Worm (Caenorhabditis elegans) whole organism, late embryonic: ENCODE results near the gene fre-1.

Experiments used
- C08G9.2 ChIP-seq: sonication (generic microtip); optimal IDR thresholded peaks from 2 replicates; lab custom pipeline; 2016; ENCODE audit warnings: mild to moderate bottlenecking, missing genetic modification characterization, moderate library complexity, missing compliant biosample characterization
- F13H6.1 ChIP-seq: sonication (generic microtip); optimal IDR thresholded peaks from 2 replicates; lab custom pipeline; 2016; ENCODE audit warnings: missing genetic modification characterization, missing compliant biosample characterization
- K02D7.2 ChIP-seq: sonication (generic microtip); optimal IDR thresholded peaks from 2 replicates; lab custom pipeline; 2017; ENCODE audit warnings: mild to moderate bottlenecking, missing genetic modification characterization, missing compliant biosample characterization
- K09A11.1 ChIP-seq: sonication (generic microtip); optimal IDR thresholded peaks from 2 replicates; lab custom pipeline; 2017; ENCODE audit warnings: antibody characterized with exemption, mild to moderate bottlenecking, missing genetic modification characterization, missing compliant biosample characterization; ENCODE audit not compliant: insufficient read depth
- Y22D7AL.16 ChIP-seq: sonication (generic microtip); optimal IDR thresholded peaks from 2 replicates; lab custom pipeline; 2016; ENCODE audit warnings: missing genetic modification characterization, missing compliant biosample characterization
- ahr-1 ChIP-seq: sonication (generic microtip); optimal IDR thresholded peaks from 2 replicates; lab custom pipeline; 2016; ENCODE audit warnings: missing genetic modification characterization, missing compliant biosample characterization
- ama-1 ChIP-seq: fragments of 150-350 bp; optimal IDR thresholded peaks from 2 replicates; lab custom pipeline; 2014
- ceh-22 ChIP-seq: sonication (generic microtip); optimal IDR thresholded peaks from 2 replicates; lab custom pipeline; 2017; ENCODE audit warnings: missing biosample characterization, missing genetic modification characterization
- ceh-24 ChIP-seq: sonication (generic microtip); optimal IDR thresholded peaks from 2 replicates; lab custom pipeline; 2016; ENCODE audit warnings: mild to moderate bottlenecking, missing genetic modification characterization, missing compliant biosample characterization
- ceh-30 ChIP-seq: fragments of 150-350 bp; optimal IDR thresholded peaks from 2 replicates; lab custom pipeline; 2014; ENCODE audit warnings: missing biosample characterization, missing genetic modification characterization
- ceh-34 ChIP-seq: sonication (generic microtip); optimal IDR thresholded peaks from 2 replicates; lab custom pipeline; 2016; ENCODE audit warnings: mild to moderate bottlenecking, missing genetic modification characterization, missing compliant biosample characterization
- ceh-48 ChIP-seq: sonication (generic microtip); optimal IDR thresholded peaks from 2 replicates; lab custom pipeline; 2016; ENCODE audit warnings: missing genetic modification characterization, inconsistent platforms, missing compliant biosample characterization
- ceh-9 ChIP-seq: sonication (generic microtip); optimal IDR thresholded peaks from 2 replicates; lab custom pipeline; 2016; ENCODE audit warnings: mild to moderate bottlenecking, missing genetic modification characterization, inconsistent platforms, missing compliant biosample characterization
- che-1 ChIP-seq: sonication (generic microtip); optimal IDR thresholded peaks from 2 replicates; lab custom pipeline; 2016; ENCODE audit warnings: mild to moderate bottlenecking, missing genetic modification characterization, missing compliant biosample characterization
- dve-1 ChIP-seq: sonication (generic microtip); optimal IDR thresholded peaks from 2 replicates; lab custom pipeline; 2017; ENCODE audit warnings: antibody characterized with exemption, mild to moderate bottlenecking, missing genetic modification characterization, missing compliant biosample characterization
- ets-4 ChIP-seq: sonication (generic microtip); optimal IDR thresholded peaks from 2 replicates; lab custom pipeline; 2016; ENCODE audit warnings: missing genetic modification characterization, missing compliant biosample characterization
- fkh-6 ChIP-seq: sonication (generic microtip); optimal IDR thresholded peaks from 2 replicates; lab custom pipeline; 2016; ENCODE audit warnings: missing genetic modification characterization, missing compliant biosample characterization
- hlh-13 ChIP-seq: fragments of 200-800 bp; sonication (Bioruptor generic); optimal IDR thresholded peaks from 2 replicates; lab custom pipeline; 2018; ENCODE audit warnings: mild to moderate bottlenecking, missing genetic modification characterization, missing compliant biosample characterization
- hlh-15 ChIP-seq: sonication (generic microtip); optimal IDR thresholded peaks from 2 replicates; lab custom pipeline; 2016; ENCODE audit warnings: missing genetic modification characterization, missing compliant biosample characterization
- hlh-30 ChIP-seq: sonication (generic microtip); optimal IDR thresholded peaks from 2 replicates; lab custom pipeline; 2017; ENCODE audit warnings: antibody characterized with exemption, missing genetic modification characterization, missing compliant biosample characterization; ENCODE audit not compliant: insufficient read depth
- hlh-6 ChIP-seq: sonication (generic microtip); optimal IDR thresholded peaks from 2 replicates; lab custom pipeline; 2016; ENCODE audit warnings: missing genotype, missing genetic modification characterization, missing compliant biosample characterization
- hlh-8 ChIP-seq: sonication (generic microtip); optimal IDR thresholded peaks from 2 replicates; lab custom pipeline; 2016; ENCODE audit warnings: missing genotype, missing genetic modification characterization, missing compliant biosample characterization
- lim-6 ChIP-seq: sonication (generic microtip); optimal IDR thresholded peaks from 2 replicates; lab custom pipeline; 2016; ENCODE audit warnings: missing genetic modification characterization, missing compliant biosample characterization
- nfya-1 ChIP-seq: sonication (generic microtip); optimal IDR thresholded peaks from 2 replicates; lab custom pipeline; 2017; ENCODE audit warnings: missing genetic modification characterization, mild to moderate bottlenecking, missing compliant biosample characterization, antibody characterized with exemption, moderate library complexity
- nhr-11 ChIP-seq: fragments of 150-350 bp; optimal IDR thresholded peaks from 2 replicates; lab custom pipeline; 2014; ENCODE audit warnings: missing biosample characterization, missing genetic modification characterization
- nhr-232 ChIP-seq: sonication (generic microtip); optimal IDR thresholded peaks from 2 replicates; lab custom pipeline; 2016; ENCODE audit warnings: missing genetic modification characterization, missing compliant biosample characterization
- pag-3 ChIP-seq: sonication (generic microtip); optimal IDR thresholded peaks from 2 replicates; lab custom pipeline; 2016; ENCODE audit warnings: missing compliant biosample characterization, missing genetic modification characterization, borderline replicate concordance
- pha-2 ChIP-seq: sonication (generic microtip); optimal IDR thresholded peaks from 2 replicates; lab custom pipeline; 2017; ENCODE audit warnings: mild to moderate bottlenecking, missing genetic modification characterization, missing compliant biosample characterization
- pha-4 ChIP-seq: fragments of 150-350 bp; optimal IDR thresholded peaks from 2 replicates; lab custom pipeline; 2018; ENCODE audit warnings: missing biosample characterization, missing genetic modification reagents, missing genetic modification characterization
- pros-1 ChIP-seq: fragments of 150-350 bp; optimal IDR thresholded peaks from 2 replicates; lab custom pipeline; 2014; ENCODE audit warnings: missing biosample characterization, missing genetic modification reagents, missing genetic modification characterization
- sdc-2 ChIP-seq: sonication (generic microtip); optimal IDR thresholded peaks from 2 replicates; lab custom pipeline; 2016; ENCODE audit warnings: missing genotype, missing genetic modification characterization, missing compliant biosample characterization
- sox-4 ChIP-seq: sonication (generic microtip); optimal IDR thresholded peaks from 2 replicates; lab custom pipeline; 2017; ENCODE audit warnings: mild to moderate bottlenecking, missing genetic modification characterization, inconsistent platforms, missing compliant biosample characterization
- syd-9 ChIP-seq: sonication (generic microtip); optimal IDR thresholded peaks from 2 replicates; lab custom pipeline; 2016; ENCODE audit warnings: mild to moderate bottlenecking, missing genetic modification characterization, moderate library complexity, missing compliant biosample characterization
- tbx-2 ChIP-seq: sonication (generic microtip); optimal IDR thresholded peaks from 2 replicates; lab custom pipeline; 2016; ENCODE audit warnings: missing genetic modification characterization, missing compliant biosample characterization
- ttx-3 ChIP-seq: sonication (generic microtip); optimal IDR thresholded peaks from 2 replicates; lab custom pipeline; 2016; ENCODE audit warnings: missing genetic modification reagents, missing genetic modification characterization, missing compliant biosample characterization
- unc-42 ChIP-seq: sonication (generic microtip); optimal IDR thresholded peaks from 2 replicates; lab custom pipeline; 2016; ENCODE audit warnings: missing genotype, missing genetic modification characterization, missing compliant biosample characterization
- unc-55 ChIP-seq: sonication (generic microtip); optimal IDR thresholded peaks from 2 replicates; lab custom pipeline; 2017; ENCODE audit warnings: missing biosample characterization, missing genetic modification reagents, missing genetic modification characterization
- unc-86 ChIP-seq: sonication (generic microtip); optimal IDR thresholded peaks from 2 replicates; lab custom pipeline; 2016; ENCODE audit warnings: missing genetic modification characterization, missing compliant biosample characterization
- ztf-16 ChIP-seq: sonication (generic microtip); optimal IDR thresholded peaks from 2 replicates; lab custom pipeline; 2017; ENCODE audit warnings: missing genetic modification characterization, missing compliant biosample characterization

The fre-1 gene

ce11 chrV:20127543-20127942 is 40.0 kb upstream of the fre-1 start:
- no peak for TF ChIP-seq fkh-6 (tag; lab: Kevin White, UChicago)
- no peak for TF ChIP-seq hlh-15 (tag; lab: Kevin White, UChicago)
- no peak for TF ChIP-seq sdc-2
- TF ChIP-seq sox-4 (tag; lab: Kevin White, UChicago): no peak
- no peak for TF ChIP-seq che-1 (tag; lab: Kevin White, UChicago)
- TF ChIP-seq nhr-11 (tag; lab: Kevin White, UChicago): no peak
- no peak for TF ChIP-seq F13H6.1 (tag; lab: Kevin White, UChicago)
- no peak for TF ChIP-seq ztf-16 (tag; lab: Kevin White, UChicago)
- TF ChIP-seq syd-9 (tag; lab: Kevin White, UChicago): no peak
- TF ChIP-seq hlh-8 (tag; lab: Kevin White, UChicago): no peak
- no peak for TF ChIP-seq pros-1 (tag; lab: Kevin White, UChicago)
- no peak for TF ChIP-seq hlh-6 (tag; lab: Kevin White, UChicago)

- TF ChIP-seq C08G9.2 (no peak), lim-6 (tag; lab: Kevin White, UChicago) (no peak), Y22D7AL.16 (tag; lab: Kevin White, UChicago) (no peak), ets-4 (tag; lab: Kevin White, UChicago) (no peak), pha-2 (tag; lab: Kevin White, UChicago) (no peak), unc-86 (tag; lab: Kevin White, UChicago) (no peak), sox-4 (tag; lab: Kevin White, UChicago) (no peak), hlh-6 (tag; lab: Kevin White, UChicago) (no peak), nfya-1 (tag; lab: Kevin White, UChicago) (no peak), ceh-48 (tag; lab: Kevin White, UChicago) (no peak), ztf-16 (tag; lab: Kevin White, UChicago) (no peak), K09A11.1 (tag; lab: Kevin White, UChicago) (no peak), che-1 (tag; lab: Kevin White, UChicago) (no peak), ttx-3 (tag; lab: Kevin White, UChicago) (no peak), fkh-6 (tag; lab: Kevin White, UChicago) (no peak), pha-4 (tag; lab: Kevin White, UChicago) (no peak)
Observed at ce11 chrV:20126637-20127036, 39.1 kb upstream of the fre-1 start.

- no peak for TF ChIP-seq Y22D7AL.16 (tag; lab: Kevin White, UChicago)
- no peak for TF ChIP-seq K02D7.2 (tag; lab: Kevin White, UChicago)
- no peak for TF ChIP-seq tbx-2
- no peak for TF ChIP-seq ceh-34 (tag; lab: Kevin White, UChicago)
- TF ChIP-seq hlh-30: no peak
- no peak for TF ChIP-seq nhr-11 (tag; lab: Kevin White, UChicago)
- no peak for TF ChIP-seq pha-4 (tag; lab: Kevin White, UChicago)
- TF ChIP-seq unc-55 (GFP tag; lab: Kevin White, UChicago): no peak
Observed at ce11 chrV:20125137-20125536, 37.6 kb upstream of the fre-1 start.

ce11 chrV:20124393-20124792 is 36.9 kb upstream of the fre-1 start:
- no peak for TF ChIP-seq pag-3
- TF ChIP-seq dve-1 (tag; lab: Kevin White, UChicago): no peak
- no peak for TF ChIP-seq hlh-13 (GFP tag; lab: Kevin White, UChicago)
- TF ChIP-seq unc-42 (tag; lab: Kevin White, UChicago): no peak
- TF ChIP-seq pha-2 (tag; lab: Kevin White, UChicago): no peak
- no peak for TF ChIP-seq ceh-22 (tag; lab: Kevin White, UChicago)
- TF ChIP-seq ama-1 (lab: Kevin White, UChicago): no peak
- no peak for TF ChIP-seq ceh-9 (tag; lab: Kevin White, UChicago)
- TF ChIP-seq ahr-1: no peak
- no peak for TF ChIP-seq pros-1 (tag; lab: Kevin White, UChicago)
- no peak for TF ChIP-seq ceh-24 (tag; lab: Kevin White, UChicago)
- no peak for TF ChIP-seq K02D7.2 (tag; lab: Kevin White, UChicago)
- no peak for TF ChIP-seq C08G9.2
- no peak for TF ChIP-seq nhr-232
- no peak for TF ChIP-seq ceh-30 (tag; lab: Kevin White, UChicago)
- TF ChIP-seq ztf-16 (tag; lab: Kevin White, UChicago): no peak
